Worm (Caenorhabditis elegans) whole organism, L4/young adult: ENCODE results near the gene odd-1.
A peak's percentile ranks its signal among the peaks of the same experiment; 100 is the strongest.

Source experiments
- W03F9.2 ChIP-seq: fragments of 150-350 bp; optimal IDR thresholded peaks from 2 replicates; lab custom pipeline; 2014; ENCODE audit warnings: missing biosample characterization, missing genetic modification characterization
- dao-5 ChIP-seq: sonication (generic microtip); optimal IDR thresholded peaks from 2 replicates; lab custom pipeline; 2016; ENCODE audit warnings: missing genotype, missing genetic modification characterization, moderate library complexity, missing compliant biosample characterization
- him-1 ChIP-seq: sonication (generic microtip); optimal IDR thresholded peaks from 2 replicates; lab custom pipeline; 2016; ENCODE audit warnings: missing genotype, missing genetic modification reagents, missing genetic modification characterization, missing compliant biosample characterization

The odd-1 gene

DNA sequence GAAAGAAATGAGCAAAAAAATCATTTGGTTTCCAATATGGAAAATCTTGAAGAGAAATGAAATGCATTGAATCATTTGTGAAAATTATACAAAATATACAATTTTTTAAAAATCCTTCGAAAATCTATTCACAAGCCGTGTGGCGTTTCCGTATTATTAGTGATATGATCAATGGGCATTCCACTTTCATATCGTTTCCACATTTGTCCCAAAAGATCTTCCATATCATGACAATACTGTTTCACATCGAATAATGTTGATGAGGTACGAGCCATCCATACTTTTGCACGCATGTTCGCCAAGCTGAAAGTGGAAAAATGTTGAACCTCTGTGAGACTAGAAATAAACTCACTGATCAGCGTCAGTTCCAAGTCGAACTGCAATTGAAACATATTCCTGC is 38.2 kb downstream of the odd-1 start:
- TF ChIP-seq W03F9.2: no peak
- TF ChIP-seq him-1 (tag; lab: Kevin White, UChicago): no peak
- TF ChIP-seq dao-5: no peak

DNA sequence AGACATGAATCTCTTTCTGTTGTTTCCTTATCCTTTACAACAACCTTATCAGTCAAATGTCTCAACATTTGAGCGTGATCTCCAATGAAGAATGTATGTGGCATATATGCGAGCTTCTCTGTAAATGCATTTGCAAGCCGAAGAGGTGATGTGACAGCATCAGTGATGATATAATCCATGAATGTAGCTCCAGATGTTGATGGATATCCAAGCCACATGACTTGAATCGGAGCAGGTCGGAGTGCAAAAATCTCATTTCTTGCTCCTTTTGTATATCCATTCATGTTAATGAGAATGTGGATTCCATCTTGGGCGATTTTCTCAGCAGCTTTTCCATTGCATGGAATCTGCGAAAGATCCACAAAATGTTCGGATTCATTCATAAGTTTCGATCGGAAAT is 40.1 kb downstream of the odd-1 start:
- TF ChIP-seq dao-5: no peak
- no peak for TF ChIP-seq him-1 (tag; lab: Kevin White, UChicago)
- TF ChIP-seq W03F9.2: no peak

DNA sequence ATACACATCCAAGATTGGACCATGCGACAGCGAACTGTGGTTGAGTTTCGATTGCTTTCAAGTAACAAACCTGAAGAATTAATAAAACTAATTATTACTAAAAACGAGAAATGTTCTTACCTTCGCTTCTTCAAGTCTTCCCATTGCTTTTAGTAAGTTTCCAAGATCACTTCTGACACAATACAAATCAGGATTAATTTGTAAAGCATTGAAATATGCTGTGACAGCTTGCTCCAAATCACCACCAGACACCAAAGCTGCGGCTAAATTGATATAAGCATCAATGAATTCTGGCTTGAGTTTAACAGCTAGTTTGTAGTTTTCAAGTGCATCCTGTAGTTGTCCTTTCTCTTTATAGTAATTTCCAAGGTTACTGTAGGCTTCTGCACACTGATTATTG is 42.0 kb downstream of the odd-1 start:
- TF ChIP-seq dao-5: no peak
- no peak for TF ChIP-seq W03F9.2
- no peak for TF ChIP-seq him-1 (tag; lab: Kevin White, UChicago)

DNA sequence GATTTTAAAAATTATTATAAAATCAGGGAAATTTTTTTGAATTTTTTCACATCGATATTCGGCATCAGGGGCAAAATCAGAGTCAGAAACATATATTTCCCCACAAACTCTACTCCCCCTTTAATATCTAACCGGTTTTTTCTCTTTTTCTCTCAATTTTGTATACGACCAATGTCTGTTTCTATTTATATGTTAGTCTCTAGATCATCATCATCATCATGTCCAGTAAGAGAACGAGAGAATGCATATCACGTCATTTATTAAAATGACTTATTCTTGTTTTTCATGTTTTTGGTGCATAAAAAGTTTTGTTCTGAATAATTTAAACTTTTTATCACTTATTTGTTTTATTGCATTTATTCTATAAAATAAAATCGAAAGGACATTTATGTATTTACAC is 44.5 kb downstream of the odd-1 start:
- TF ChIP-seq W03F9.2: no peak
- no peak for TF ChIP-seq him-1 (tag; lab: Kevin White, UChicago)
- TF ChIP-seq dao-5: no peak

DNA sequence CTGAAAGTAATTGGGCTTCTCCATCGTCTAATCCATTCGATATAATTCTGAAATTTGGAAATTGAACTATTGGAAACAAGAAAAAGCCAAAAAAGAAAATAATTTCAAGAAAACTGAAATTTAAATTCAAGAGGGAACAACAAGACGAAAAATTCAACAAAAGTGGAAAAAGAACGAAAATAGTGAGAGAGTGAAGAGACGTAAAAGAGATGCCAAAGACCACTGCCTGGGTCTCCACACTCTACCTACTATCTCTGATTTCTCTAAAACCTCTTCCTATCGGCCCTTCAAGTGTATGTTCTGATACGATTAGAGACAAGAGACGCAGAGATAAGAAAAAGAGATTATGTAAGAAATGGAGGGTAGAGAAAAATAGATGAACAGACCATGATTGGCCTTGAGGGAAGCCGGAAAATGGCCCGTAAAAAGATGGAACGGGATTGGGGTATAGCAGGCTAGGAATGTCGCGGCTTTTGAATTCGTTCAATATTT is 45.7 kb downstream of the odd-1 start, which contains the start of gene ogt-1:
Gene ogt-1, minus strand, starts transcription at position 51 of the 492 bp plus-strand sequence.
- no peak for TF ChIP-seq dao-5
- TF ChIP-seq W03F9.2: peak; percentile 74
- TF ChIP-seq him-1 (tag; lab: Kevin White, UChicago): peak; percentile 26

DNA sequence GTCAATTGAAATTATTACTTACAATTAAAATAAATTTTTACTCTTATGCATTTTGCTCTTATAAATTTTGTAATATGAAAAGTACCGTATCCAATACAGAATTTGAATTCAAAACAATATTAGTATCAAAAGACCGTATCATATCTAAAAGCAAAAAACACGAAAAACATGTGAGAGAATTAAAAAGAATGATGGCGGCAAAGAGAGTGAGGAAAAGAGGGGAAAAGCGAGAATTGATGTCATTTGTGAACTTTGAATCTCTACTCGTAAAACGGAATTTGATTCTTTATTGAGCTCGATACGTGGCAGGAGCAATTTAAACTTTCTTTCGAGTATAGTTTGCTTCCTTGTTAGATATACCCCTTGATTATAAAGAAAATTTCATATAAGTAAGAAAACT is 46.4 kb downstream of the odd-1 start:
- TF ChIP-seq him-1 (tag; lab: Kevin White, UChicago) (no peak), W03F9.2 (no peak), dao-5 (no peak)

DNA sequence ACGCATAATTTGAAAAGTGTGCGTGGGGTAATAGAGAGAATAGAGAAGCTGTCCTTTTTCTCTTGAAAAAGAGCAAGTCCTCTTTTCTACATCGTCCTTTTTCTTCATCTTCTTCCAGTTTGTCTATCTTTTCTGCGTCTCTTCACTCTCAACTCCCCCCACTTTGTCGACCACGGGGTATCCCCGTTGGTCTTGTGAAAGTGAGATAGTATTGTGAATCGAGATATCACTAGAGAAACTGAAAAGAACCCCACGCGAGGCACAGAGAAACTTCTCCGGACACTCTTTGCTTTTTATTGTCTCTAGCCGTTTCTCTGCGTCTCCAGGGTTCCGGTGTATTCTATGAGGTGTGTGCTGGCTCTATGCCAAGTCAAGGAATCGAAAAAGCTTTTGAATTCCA is 47.5 kb downstream of the odd-1 start:
- TF ChIP-seq W03F9.2 (peak; percentile 51), dao-5 (no peak), him-1 (tag; lab: Kevin White, UChicago) (peak; percentile 88)

DNA sequence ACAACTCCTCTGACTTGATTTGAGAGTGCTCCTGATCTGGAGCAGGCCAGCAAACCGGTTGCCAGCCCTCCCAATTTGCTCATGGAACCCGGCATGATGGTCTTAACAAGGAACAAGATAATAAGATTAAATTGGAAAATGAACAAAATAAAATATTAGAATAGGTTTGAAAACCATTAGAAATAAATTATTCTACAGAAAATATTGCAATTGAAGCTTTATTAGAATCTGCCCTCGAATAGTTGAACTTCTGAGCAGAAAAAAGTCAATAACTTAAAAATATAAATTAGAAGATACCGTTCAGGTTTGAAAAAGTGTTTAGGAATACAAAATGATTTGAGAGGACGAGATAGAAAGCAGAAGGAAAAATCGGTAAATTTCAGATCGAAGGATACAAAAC is 50.6 kb downstream of the odd-1 start, which contains the start of gene nuo-4:
Gene nuo-4, minus strand, starts transcription at position 101 of the 400 bp plus-strand sequence.
- TF ChIP-seq W03F9.2 (no peak), dao-5 (no peak), him-1 (tag; lab: Kevin White, UChicago) (no peak)

DNA sequence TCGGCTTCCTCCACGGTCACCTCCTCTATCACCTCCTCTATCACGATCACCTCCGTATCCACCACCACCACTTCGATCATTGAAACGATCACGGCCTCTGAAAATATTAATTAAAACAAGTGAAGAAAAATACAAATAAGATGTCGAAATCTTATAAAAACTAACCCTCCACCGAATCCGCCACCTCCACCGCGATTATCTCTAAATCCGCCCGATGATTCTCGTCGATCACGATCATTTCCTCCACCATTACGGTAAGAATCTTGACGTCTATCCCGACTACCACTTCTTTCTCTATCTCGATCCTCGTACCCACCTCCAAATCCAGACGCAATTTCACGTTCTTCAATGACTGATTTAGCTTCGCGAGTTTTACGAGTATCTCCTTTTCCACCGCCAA is 51.1 kb downstream of the odd-1 start:
- no peak for TF ChIP-seq dao-5
- TF ChIP-seq W03F9.2: no peak
- TF ChIP-seq him-1 (tag; lab: Kevin White, UChicago): no peak
